Worm (Caenorhabditis elegans) whole organism, mixed stage, embryonic: ENCODE results near the gene egl-2.

Experiments
- bed-3 ChIP-seq: fragments of 200-800 bp; sonication (Bioruptor generic); optimal IDR thresholded peaks from 3 replicates; lab custom pipeline; 2018; ENCODE audit warnings: mild to moderate bottlenecking, missing genetic modification characterization, moderate library complexity, missing compliant biosample characterization
- blmp-1 ChIP-seq: fragments of 150-350 bp; optimal IDR thresholded peaks from 2 replicates; lab custom pipeline; 2014; ENCODE audit warnings: missing biosample characterization, missing genetic modification characterization
- ceh-39 ChIP-seq: fragments of 150-350 bp; optimal IDR thresholded peaks from 2 replicates; lab custom pipeline; 2014; ENCODE audit warnings: missing biosample characterization, missing genetic modification characterization
- ceh-43 ChIP-seq: fragments of 200-800 bp; sonication (Bioruptor generic); optimal IDR thresholded peaks from 2 replicates; lab custom pipeline; 2018; ENCODE audit warnings: mild to moderate bottlenecking, missing genetic modification characterization, moderate library complexity, missing compliant biosample characterization
- ceh-83 ChIP-seq: fragments of 200-800 bp; sonication (Bioruptor generic); optimal IDR thresholded peaks from 2 replicates; lab custom pipeline; 2018; ENCODE audit warnings: mild to moderate bottlenecking, missing genetic modification characterization, missing compliant biosample characterization
- ces-1 ChIP-seq: fragments of 150-350 bp; optimal IDR thresholded peaks from 2 replicates; lab custom pipeline; 2014; ENCODE audit warnings: missing biosample characterization, missing genetic modification reagents, missing genetic modification characterization
- drap-1 ChIP-seq: fragments of 200-800 bp; sonication (Bioruptor generic); optimal IDR thresholded peaks from 3 replicates; lab custom pipeline; 2018; ENCODE audit warnings: mild to moderate bottlenecking, missing genetic modification characterization, missing compliant biosample characterization
- elt-3 ChIP-seq: fragments of 150-350 bp; optimal IDR thresholded peaks from 2 replicates; lab custom pipeline; 2014; ENCODE audit warnings: missing biosample characterization, missing genetic modification characterization
- flh-1 ChIP-seq: fragments of 200-800 bp; sonication (Bioruptor generic); optimal IDR thresholded peaks from 2 replicates; lab custom pipeline; 2018; ENCODE audit warnings: mild to moderate bottlenecking, missing genetic modification characterization, moderate library complexity, missing compliant biosample characterization
- ham-2 ChIP-seq: fragments of 200-800 bp; sonication (Bioruptor generic); optimal IDR thresholded peaks from 2 replicates; lab custom pipeline; 2018; ENCODE audit warnings: mild to moderate bottlenecking, missing genetic modification characterization, missing compliant biosample characterization
- lin-13 ChIP-seq: fragments of 150-350 bp; optimal IDR thresholded peaks from 2 replicates; lab custom pipeline; 2014; ENCODE audit warnings: missing biosample characterization, missing genetic modification characterization
- lin-32 ChIP-seq: fragments of 200-800 bp; sonication (Bioruptor generic); optimal IDR thresholded peaks from 2 replicates; lab custom pipeline; 2018; ENCODE audit warnings: mild to moderate bottlenecking, missing genetic modification characterization, missing compliant biosample characterization
- lsy-2 ChIP-seq: fragments of 150-350 bp; optimal IDR thresholded peaks from 2 replicates; lab custom pipeline; 2014; ENCODE audit warnings: missing biosample characterization, missing genetic modification characterization
- mab-5 ChIP-seq: fragments of 150-350 bp; optimal IDR thresholded peaks from 2 replicates; lab custom pipeline; 2014; ENCODE audit warnings: missing biosample characterization, missing genetic modification characterization
- mep-1 ChIP-seq: fragments of 150-350 bp; optimal IDR thresholded peaks from 2 replicates; lab custom pipeline; 2017; ENCODE audit warnings: missing biosample characterization, missing genetic modification reagents, missing genetic modification characterization, inconsistent platforms
- mls-2 ChIP-seq: sonication (generic microtip); optimal IDR thresholded peaks from 2 replicates; lab custom pipeline; 2016; ENCODE audit warnings: mild to moderate bottlenecking, missing genetic modification characterization, moderate library complexity, missing compliant biosample characterization
- nhr-12 ChIP-seq: fragments of 150-350 bp; optimal IDR thresholded peaks from 2 replicates; lab custom pipeline; 2014; ENCODE audit warnings: missing biosample characterization, missing genetic modification characterization
- nhr-2 ChIP-seq: fragments of 150-350 bp; optimal IDR thresholded peaks from 2 replicates; lab custom pipeline; 2014; ENCODE audit warnings: missing biosample characterization, missing genetic modification characterization
- nhr-237 ChIP-seq: fragments of 150-350 bp; optimal IDR thresholded peaks from 2 replicates; lab custom pipeline; 2014; ENCODE audit warnings: missing biosample characterization, missing genetic modification characterization
- nhr-28 ChIP-seq: fragments of 150-350 bp; optimal IDR thresholded peaks from 2 replicates; lab custom pipeline; 2014; ENCODE audit warnings: missing biosample characterization, missing genetic modification characterization
- nhr-76 ChIP-seq: sonication (generic microtip); optimal IDR thresholded peaks from 2 replicates; lab custom pipeline; 2017; ENCODE audit warnings: missing biosample characterization, missing genetic modification characterization
- pha-4 ChIP-seq: fragments of 150-350 bp; optimal IDR thresholded peaks from 2 replicates; lab custom pipeline; 2018; ENCODE audit warnings: missing biosample characterization, missing genetic modification reagents, missing genetic modification characterization
- sem-2 ChIP-seq: fragments of 200-800 bp; sonication (Bioruptor generic); optimal IDR thresholded peaks from 2 replicates; lab custom pipeline; 2018; ENCODE audit warnings: mild to moderate bottlenecking, missing genetic modification characterization, missing compliant biosample characterization
- snpc-4 ChIP-seq: fragments of 150-350 bp; optimal IDR thresholded peaks from 2 replicates; lab custom pipeline; 2014; ENCODE audit warnings: missing biosample characterization, missing genetic modification characterization
- sptf-1 ChIP-seq: sonication (generic microtip); optimal IDR thresholded peaks from 2 replicates; lab custom pipeline; 2017; ENCODE audit warnings: mild to moderate bottlenecking, missing genetic modification characterization, moderate library complexity, missing compliant biosample characterization
- unc-120 ChIP-seq: sonication (generic microtip); optimal IDR thresholded peaks from 2 replicates; lab custom pipeline; 2017; ENCODE audit warnings: missing genetic modification characterization, missing compliant biosample characterization; ENCODE audit not compliant: poor library complexity, severe bottlenecking
- unc-39 ChIP-seq: fragments of 150-350 bp; optimal IDR thresholded peaks from 2 replicates; lab custom pipeline; 2014; ENCODE audit warnings: missing biosample characterization, missing genetic modification characterization
- unc-62 ChIP-seq: fragments of 150-350 bp; optimal IDR thresholded peaks from 2 replicates; lab custom pipeline; 2014; ENCODE audit warnings: missing biosample characterization, missing genetic modification reagents, missing genetic modification characterization
- zip-8 ChIP-seq: fragments of 150-350 bp; optimal IDR thresholded peaks from 2 replicates; lab custom pipeline; 2014; ENCODE audit warnings: missing biosample characterization, missing genetic modification characterization
- ztf-11 ChIP-seq: fragments of 150-350 bp; optimal IDR thresholded peaks from 2 replicates; lab custom pipeline; 2014; ENCODE audit warnings: missing biosample characterization, missing genetic modification characterization

The egl-2 gene

ce11 chrV:1277926-1278325 lies 21.2 kb downstream of the egl-2 start:
- no peak for TF ChIP-seq blmp-1 (tag; lab: Kevin White, UChicago)
- no peak for TF ChIP-seq mab-5 (tag; lab: Kevin White, UChicago)
- no peak for TF ChIP-seq pha-4 (tag; lab: Kevin White, UChicago)
- TF ChIP-seq lin-13 (tag; lab: Kevin White, UChicago), result no peak
- TF ChIP-seq ztf-11, result no peak
- no peak for TF ChIP-seq lin-32
- no peak for TF ChIP-seq nhr-28 (tag; lab: Kevin White, UChicago)
- no peak for TF ChIP-seq sptf-1 (tag; lab: Kevin White, UChicago)
- no peak for TF ChIP-seq ces-1 (GFP tag; lab: Kevin White, UChicago)
- no peak for TF ChIP-seq ceh-39 (tag; lab: Kevin White, UChicago)

ce11 chrV:1275924-1276323 lies 23.2 kb downstream of the egl-2 start, which contains the start of gene Y75B7B.2:
TSS of gene Y75B7B.2 (minus strand) at chrV:1276024.
- TF ChIP-seq lsy-2, result no peak
- no peak for TF ChIP-seq flh-1 (GFP tag; lab: Kevin White, UChicago)
- no peak for TF ChIP-seq nhr-76 (tag; lab: Kevin White, UChicago)
- no peak for TF ChIP-seq nhr-237 (tag; lab: Kevin White, UChicago)
- no peak for TF ChIP-seq mab-5 (tag; lab: Kevin White, UChicago)
- no peak for TF ChIP-seq unc-39
- TF ChIP-seq pha-4 (tag; lab: Kevin White, UChicago), result no peak
- TF ChIP-seq unc-62, result no peak
- TF ChIP-seq mep-1 (tag; lab: Kevin White, UChicago), result no peak
- no peak for TF ChIP-seq nhr-2
- TF ChIP-seq sptf-1 (tag; lab: Kevin White, UChicago), result no peak
- TF ChIP-seq ceh-43, result no peak
- no peak for TF ChIP-seq sem-2 (GFP tag; lab: Kevin White, UChicago)
- TF ChIP-seq ceh-39 (tag; lab: Kevin White, UChicago), result no peak
- no peak for TF ChIP-seq ceh-83

- no peak for TF ChIP-seq bed-3
These were observed 28.5 kb downstream of the egl-2 start, which contains the start of gene Y75B7B.1 for ce11 chrV:1270611-1271010. TSS of gene Y75B7B.1 (plus strand) at chrV:1270911.

- TF ChIP-seq elt-3 (tag; lab: Kevin White, UChicago) (no peak), snpc-4 (tag; lab: Kevin White, UChicago) (no peak), lsy-2 (no peak), zip-8 (tag; lab: Kevin White, UChicago) (no peak), sem-2 (GFP tag; lab: Kevin White, UChicago) (no peak), mls-2 (tag; lab: Kevin White, UChicago) (no peak)
- TF ChIP-seq, all 35 proteins: peak for 0
These were observed 32.6 kb downstream of the egl-2 start for ce11 chrV:1266540-1266939.

- TF ChIP-seq ham-2 (GFP tag; lab: Kevin White, UChicago) (peak; percentile 65), unc-120 (tag; lab: Kevin White, UChicago) (no peak), lin-13 (tag; lab: Kevin White, UChicago) (peak; percentile 10), lsy-2 (peak; percentile 42), mep-1 (tag; lab: Kevin White, UChicago) (peak; percentile 84), ceh-39 (tag; lab: Kevin White, UChicago) (peak; percentile 11), mab-5 (tag; lab: Kevin White, UChicago) (no peak), mls-2 (tag; lab: Kevin White, UChicago) (no peak), sptf-1 (tag; lab: Kevin White, UChicago) (peak; percentile 12), nhr-12 (tag; lab: Kevin White, UChicago) (no peak), ces-1 (GFP tag; lab: Kevin White, UChicago) (peak; percentile 56), drap-1 (GFP tag; lab: Kevin White, UChicago) (no peak), pha-4 (tag; lab: Kevin White, UChicago) (peak; percentile 41)
These were observed 35.0 kb downstream of the egl-2 start, which contains the start of the genes rab-1 and C39F7.5 for ce11 chrV:1263939-1264823. TSS of gene rab-1 (minus strand) at chrV:1263989. TSS of gene C39F7.5 (plus strand) at chrV:1264773.
